Fruit fly (Drosophila melanogaster): ENCODE data around the gene Rh4.

DNA sequence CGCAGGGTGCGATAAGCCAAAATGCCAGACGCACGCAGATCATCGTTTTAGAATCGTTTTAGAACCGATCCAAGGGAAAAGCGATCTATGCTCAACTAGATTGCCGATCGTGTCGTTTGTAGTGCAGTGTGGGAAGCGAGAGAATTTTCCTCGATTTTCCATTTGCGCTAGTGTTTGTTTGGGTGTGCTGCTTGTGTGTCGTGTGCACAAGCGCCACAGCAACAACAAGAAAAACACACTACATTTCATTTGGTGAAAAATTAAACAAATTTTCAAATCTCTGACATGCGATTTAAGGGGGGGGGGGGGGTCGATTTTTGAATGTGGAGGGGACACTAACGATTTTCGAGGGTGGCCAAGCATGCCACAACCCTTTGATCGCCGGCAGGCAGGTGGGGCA is 48.1 kb upstream of the Rh4 start:
- no peak for TF ChIP-seq bab1 (GFP tag; optimal IDR thresholded peaks at IDR 0.05)
- no peak for TF ChIP-seq CG7101 (tag; optimal IDR thresholded peaks at IDR 0.05)
- TF ChIP-seq CG12768 (GFP tag; optimal IDR thresholded peaks at IDR 0.05): no peak
- TF ChIP-seq cic (GFP tag; optimal IDR thresholded peaks at IDR 0.05): no peak
- no peak for TF ChIP-seq CG1620 (GFP tag; optimal IDR thresholded peaks at IDR 0.05)
- no peak for TF ChIP-seq CG33017 (tag; optimal IDR thresholded peaks at IDR 0.05)
- no peak for TF ChIP-seq pad (GFP tag; optimal IDR thresholded peaks at IDR 0.05)
- no peak for TF ChIP-seq tj (GFP tag; optimal IDR thresholded peaks at IDR 0.05)
- no peak for TF ChIP-seq toe (GFP tag; optimal IDR thresholded peaks at IDR 0.05)
- TF ChIP-seq CG11617 (GFP tag; optimal IDR thresholded peaks at IDR 0.05): no peak
- TF ChIP-seq cnc (optimal IDR thresholded peaks at IDR 0.05): no peak
- no peak for TF ChIP-seq Hr96 (GFP tag; optimal IDR thresholded peaks at IDR 0.05)
- no peak for TF ChIP-seq Clk (GFP tag; optimal IDR thresholded peaks at IDR 0.05)

Measured in whole organism, adult.